Worm (Caenorhabditis elegans) whole organism, L3 larva: ENCODE results near the gene rips-1.

Source experiments
- elt-1 ChIP-seq: fragments of 150-350 bp; optimal IDR thresholded peaks from 2 replicates; lab custom pipeline; 2014; ENCODE audit warnings: missing biosample characterization, missing genetic modification characterization
- elt-3 ChIP-seq, 3 experiments: fragments of 150-350 bp in 1 of 3; sonication (generic microtip) in 2 of 3; optimal IDR thresholded peaks; 2 replicates in 2 of 3; 4 replicates in 1 of 3; lab custom pipeline; 2014 to 2017; ENCODE audit warnings: missing biosample characterization in 3 of 3, missing genetic modification characterization in 3 of 3
- nhr-11 ChIP-seq: fragments of 150-350 bp; optimal IDR thresholded peaks from 2 replicates; lab custom pipeline; 2014; ENCODE audit warnings: missing biosample characterization, missing genetic modification characterization
- nhr-23 ChIP-seq: fragments of 150-350 bp; optimal IDR thresholded peaks from 2 replicates; lab custom pipeline; 2014; ENCODE audit warnings: missing biosample characterization, missing genetic modification reagents, missing genetic modification characterization
- nhr-25 ChIP-seq: sonication (generic microtip); optimal IDR thresholded peaks from 2 replicates; lab custom pipeline; 2017; ENCODE audit warnings: missing biosample characterization, missing genetic modification characterization
- unc-62 ChIP-seq: fragments of 150-350 bp; sonication (generic microtip); optimal IDR thresholded peaks from 4 replicates; lab custom pipeline; 2014; ENCODE audit warnings: missing biosample characterization, missing genetic modification reagents, missing genetic modification characterization
- zag-1 ChIP-seq: fragments of 150-350 bp; optimal IDR thresholded peaks from 2 replicates; lab custom pipeline; 2014; ENCODE audit warnings: missing biosample characterization, missing genetic modification characterization

- no peak for TF ChIP-seq unc-62
- TF ChIP-seq nhr-11 (tag; lab: Kevin White, UChicago) = no peak
- TF ChIP-seq zag-1 = no peak
- no peak for TF ChIP-seq elt-1 (tag; lab: Kevin White, UChicago)
- TF ChIP-seq elt-3 (tag; optimal IDR thresholded peaks at IDR 0.05; lab: Kevin White, UChicago) = no peak
- no peak for TF ChIP-seq nhr-25 (tag; lab: Kevin White, UChicago)
- no peak for TF ChIP-seq nhr-23
Observed at ce11 chrV:3803343-3803742, 31.5 kb downstream of the rips-1 start, which contains the start of gene cyp-33C8.
